Worm (Caenorhabditis elegans): Measurements from ENCODE around the gene F35G12.12.

F35G12.12 gene

DNA sequence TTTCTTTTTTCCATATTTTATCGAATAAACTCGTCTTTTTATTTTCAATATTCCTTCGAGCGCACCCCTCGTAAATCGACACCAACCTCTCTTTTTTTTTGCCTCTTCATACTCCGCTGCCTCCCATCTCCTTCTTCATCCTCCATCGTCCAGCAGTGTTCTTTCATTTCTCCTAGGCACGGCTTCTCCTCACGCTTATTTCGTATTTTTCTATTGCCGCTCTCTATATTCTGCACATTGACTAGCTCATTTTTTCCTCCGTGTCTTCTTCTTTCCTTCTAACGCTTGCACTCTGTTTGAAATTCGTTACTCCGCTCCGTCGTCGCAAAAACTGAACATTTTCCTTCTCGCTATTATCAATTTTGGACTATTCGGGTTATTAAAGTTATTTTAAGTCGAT, 26.2 kb upstream of the F35G12.12 start:
- peak; percentile 50 for TF ChIP-seq nfya-1 (tag; optimal IDR thresholded peaks at IDR 0.05; ENCODE audit: insufficient read depth)
- TF ChIP-seq nhr-77 (tag; optimal IDR thresholded peaks at IDR 0.05), result no peak
- TF ChIP-seq pha-4 (tag; optimal IDR thresholded peaks at IDR 0.05), result no peak
- peak; percentile 16 for TF ChIP-seq lin-39 (tag; optimal IDR thresholded peaks at IDR 0.05)
- TF ChIP-seq hmg-11 (tag; optimal IDR thresholded peaks at IDR 0.05), result peak; percentile 12
- no peak for TF ChIP-seq ceh-16 (tag; optimal IDR thresholded peaks at IDR 0.05)

DNA sequence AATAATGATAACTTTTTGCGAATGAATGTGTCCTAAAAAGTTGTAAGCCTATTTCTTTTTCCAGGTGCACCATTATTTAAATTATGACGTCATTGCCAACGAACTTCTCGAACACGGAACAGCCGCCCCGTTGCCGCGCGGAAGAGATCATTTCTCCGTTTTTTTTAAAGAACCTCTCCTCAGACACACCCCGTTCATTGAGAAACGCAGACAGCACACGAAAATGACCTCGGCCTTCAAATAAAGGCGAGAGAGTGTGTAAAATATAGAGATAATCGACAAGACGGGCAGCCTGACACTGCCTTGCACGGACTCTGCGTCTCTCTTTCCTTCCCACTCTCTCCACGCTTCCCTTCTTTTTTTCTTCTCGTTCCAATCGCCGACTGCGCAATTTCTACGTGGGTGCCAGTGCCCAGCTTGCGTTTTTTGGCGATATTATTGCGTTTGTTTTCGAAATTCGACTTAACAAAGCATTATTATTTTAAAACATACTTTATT, 21.2 kb upstream of the F35G12.12 start:
- TF ChIP-seq lin-15B (tag; optimal IDR thresholded peaks at IDR 0.05) (peak; percentile 32), nhr-76 (tag; optimal IDR thresholded peaks at IDR 0.05) (no peak), nhr-28 (tag; optimal IDR thresholded peaks at IDR 0.05) (no peak), elt-3 (tag; optimal IDR thresholded peaks at IDR 0.05) (peak in 1 of 3 experiments; percentile 60), hmg-11 (tag; optimal IDR thresholded peaks at IDR 0.05) (peak; percentile 98), nhr-12 (tag; optimal IDR thresholded peaks at IDR 0.05) (no peak), lsy-12 (tag; optimal IDR thresholded peaks at IDR 0.05) (peak; percentile 81), ZK546.5 (tag; optimal IDR thresholded peaks at IDR 0.05) (no peak), unc-39 (tag; optimal IDR thresholded peaks at IDR 0.05) (no peak), nhr-43 (tag; optimal IDR thresholded peaks at IDR 0.05; ENCODE audit: poor library complexity, severe bottlenecking) (peak; percentile 69), nhr-237 (tag; optimal IDR thresholded peaks at IDR 0.05) (no peak), R02D3.7 (tag; optimal IDR thresholded peaks at IDR 0.05) (peak; percentile 65), pha-4 (tag; optimal IDR thresholded peaks at IDR 0.05) (peak; percentile 83), nfya-1 (tag; optimal IDR thresholded peaks at IDR 0.05; ENCODE audit: insufficient read depth) (peak; percentile 94), lin-39 (tag; optimal IDR thresholded peaks at IDR 0.05) (peak; percentile 72), snpc-4 (tag; optimal IDR thresholded peaks at IDR 0.05) (peak; percentile 36), fkh-10 (GFP tag; optimal IDR thresholded peaks at IDR 0.05) (no peak), egl-5 (tag; optimal IDR thresholded peaks at IDR 0.05) (peak; percentile 90), fkh-2 (tag; optimal IDR thresholded peaks at IDR 0.05) (no peak), skn-1 (tag; optimal IDR thresholded peaks at IDR 0.05) (no peak), pqm-1 (tag; optimal IDR thresholded peaks at IDR 0.05) (peak; percentile 14), nhr-25 (tag; optimal IDR thresholded peaks at IDR 0.05) (peak; percentile 97), zag-1 (tag; optimal IDR thresholded peaks at IDR 0.05) (no peak), jun-1 (tag; optimal IDR thresholded peaks at IDR 0.05) (peak; percentile 60), daf-12 (tag; optimal IDR thresholded peaks at IDR 0.05) (no peak), ceh-16 (tag; optimal IDR thresholded peaks at IDR 0.05) (no peak), egl-27 (tag; optimal IDR thresholded peaks at IDR 0.05) (no peak), ceh-82 (tag; optimal IDR thresholded peaks at IDR 0.05) (peak; percentile 63), unc-62 (GFP tag; optimal IDR thresholded peaks at IDR 0.05) (peak; percentile 75), aly-2 (tag; optimal IDR thresholded peaks at IDR 0.05) (no peak), ztf-4 (tag; optimal IDR thresholded peaks at IDR 0.05) (peak; percentile 56), ceh-9 (tag; optimal IDR thresholded peaks at IDR 0.05) (no peak), elt-2 (tag; optimal IDR thresholded peaks at IDR 0.05) (peak; percentile 52), eor-1 (tag; optimal IDR thresholded peaks at IDR 0.05) (no peak), nhr-23 (tag; optimal IDR thresholded peaks at IDR 0.05) (peak; percentile 95), mml-1 (tag; optimal IDR thresholded peaks at IDR 0.05) (no peak), fos-1 (tag; optimal IDR thresholded peaks at IDR 0.05) (no peak), nhr-77 (tag; optimal IDR thresholded peaks at IDR 0.05) (no peak), sea-2 (GFP tag; optimal IDR thresholded peaks at IDR 0.05) (peak; percentile 89), tbx-2 (tag; optimal IDR thresholded peaks at IDR 0.05) (peak; percentile 34), ceh-28 (tag; optimal IDR thresholded peaks at IDR 0.05) (peak; percentile 83), ama-1 (optimal IDR thresholded peaks at IDR 0.05) (peak; percentile 83), mdl-1 (tag; optimal IDR thresholded peaks at IDR 0.05) (peak; percentile 11), ztf-11 (tag; optimal IDR thresholded peaks at IDR 0.05) (no peak), elt-1 (tag; optimal IDR thresholded peaks at IDR 0.05) (no peak), nhr-11 (tag; optimal IDR thresholded peaks at IDR 0.05) (no peak), nhr-67 (tag; optimal IDR thresholded peaks at IDR 0.05) (no peak)

Data from whole organism, L3 larva.